Fruit fly (Drosophila melanogaster) S2 (cell line): ENCODE measurements around the gene Xrcc2.

Source experiments
- CG8478 ChIP-seq: fragments of >200 bp; optimal IDR thresholded peaks from 2 replicates; lab custom pipeline; 2018
- CTCF ChIP-seq, 2 experiments: fragments of >200 bp; optimal IDR thresholded peaks; 2 replicates each; lab custom pipeline; 2018

DNA sequence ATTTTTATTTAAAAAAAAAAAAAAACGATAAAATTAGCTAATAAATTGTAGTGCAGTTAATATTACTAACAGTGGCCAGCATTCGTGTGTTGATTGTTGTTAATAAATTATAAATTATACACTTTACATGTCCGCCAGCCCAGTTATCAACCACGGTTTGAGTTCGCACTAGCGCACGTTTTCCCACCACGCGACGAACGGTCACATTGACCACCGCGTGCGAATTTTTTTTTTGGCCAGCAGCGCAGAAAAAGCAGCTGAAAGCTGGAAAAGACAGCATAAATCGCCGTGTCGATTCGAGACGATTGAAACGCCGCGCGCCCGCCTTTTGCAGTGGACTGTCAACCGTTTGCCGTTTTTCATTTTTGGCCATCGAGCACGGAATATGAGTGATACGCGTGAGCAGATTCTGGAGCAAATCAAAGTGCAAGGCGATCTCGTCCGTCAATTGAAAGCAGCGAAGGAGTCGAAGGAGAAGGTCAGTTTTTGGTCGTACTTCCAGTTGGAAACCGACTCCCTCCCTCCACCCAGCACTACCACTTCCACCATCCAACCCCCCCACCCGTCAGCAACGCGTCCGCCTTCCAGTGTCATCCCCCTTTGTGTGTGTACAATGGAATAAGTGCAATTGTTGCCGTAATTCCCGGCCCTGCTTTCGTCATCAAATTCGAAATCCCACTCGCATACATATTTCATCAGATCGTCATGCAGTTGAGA lies 15.4 kb downstream of the Xrcc2 start, which contains the start of the genes Bx and HisRS:
- TF ChIP-seq CTCF (optimal IDR thresholded peaks at IDR 0.05; lab: Kevin White, UChicago): peak; percentile 52 to 73
- TF ChIP-seq CG8478: no peak
